Fruit fly (Drosophila melanogaster) whole organism, embryonic: Measurements from ENCODE around the gene CG34296.

Experiments used
- Abd-B ChIP-seq: fragments of 200-800 bp; sonication (Bioruptor generic); optimal IDR thresholded peaks from 2 replicates; lab custom pipeline; 2018; ENCODE audit warnings: missing biosample characterization, mild to moderate bottlenecking, missing genetic modification characterization, moderate library complexity
- Asciz ChIP-seq: fragments of 200-800 bp; sonication (Bioruptor generic); optimal IDR thresholded peaks from 2 replicates; lab custom pipeline; 2017; ENCODE audit warnings: missing biosample characterization, mild to moderate bottlenecking, missing genetic modification characterization, missing genetic modification reagents
- Bgb ChIP-seq: fragments of 200-800 bp; sonication (Bioruptor generic); IDR thresholded peaks from 2 replicates; pipeline ENCODE4 v1.3.6; 2022; ENCODE audit warnings: missing biosample characterization, missing genetic modification characterization; ENCODE audit not compliant: partially characterized antibody
- CG10462 ChIP-seq: fragments of 200-800 bp; sonication (Bioruptor generic); optimal IDR thresholded peaks from 2 replicates; lab custom pipeline; 2016; ENCODE audit warnings: missing biosample characterization, missing genetic modification characterization
- CG12104 ChIP-seq: fragments of 200-800 bp; sonication (Bioruptor generic); optimal IDR thresholded peaks from 3 replicates; lab custom pipeline; 2016; ENCODE audit warnings: missing biosample characterization, missing genetic modification characterization
- CG12236 ChIP-seq: fragments of 200-800 bp; sonication (Bioruptor generic); optimal IDR thresholded peaks from 2 replicates; lab custom pipeline; 2016; ENCODE audit warnings: missing biosample characterization, missing genetic modification characterization
- CG12299 ChIP-seq: fragments of 200-800 bp; sonication (Bioruptor generic); optimal IDR thresholded peaks from 2 replicates; lab custom pipeline; 2018; ENCODE audit warnings: missing biosample characterization, mild to moderate bottlenecking, missing genetic modification characterization
- CG13624 ChIP-seq: fragments of 200-800 bp; sonication (Bioruptor generic); optimal IDR thresholded peaks from 2 replicates; lab custom pipeline; 2016; ENCODE audit warnings: missing biosample characterization, missing genetic modification characterization
- CG13894 ChIP-seq: fragments of 200-800 bp; sonication (Bioruptor generic); optimal IDR thresholded peaks from 3 replicates; lab custom pipeline; 2018; ENCODE audit warnings: missing biosample characterization, mild to moderate bottlenecking, missing genetic modification characterization, moderate library complexity
- CG14965 ChIP-seq: fragments of 200-800 bp; sonication (Bioruptor generic); optimal IDR thresholded peaks from 2 replicates; lab custom pipeline; 2016; ENCODE audit warnings: missing biosample characterization, missing genetic modification characterization, borderline replicate concordance
- CG15514 ChIP-seq: fragments of 200-800 bp; sonication (Bioruptor generic); optimal IDR thresholded peaks from 3 replicates; lab custom pipeline; 2017; ENCODE audit warnings: missing biosample characterization, missing genetic modification characterization, mild to moderate bottlenecking, moderate library complexity, missing genetic modification reagents
- CG16779 ChIP-seq: fragments of 200-800 bp; sonication (Bioruptor generic); IDR thresholded peaks from 2 replicates; pipeline ENCODE4 v1.3.6; 2022; ENCODE audit warnings: missing biosample characterization, missing genetic modification characterization
- CG17359 ChIP-seq: fragments of 200-800 bp; sonication (Bioruptor generic); optimal IDR thresholded peaks from 3 replicates; lab custom pipeline; 2018; ENCODE audit warnings: missing biosample characterization, mild to moderate bottlenecking, missing genetic modification characterization, moderate library complexity
- CG18262 ChIP-seq: fragments of 200-800 bp; optimal IDR thresholded peaks from 3 replicates; lab custom pipeline; 2019; ENCODE audit warnings: missing biosample characterization, mild to moderate bottlenecking, missing genetic modification characterization, moderate library complexity
- CG1832 ChIP-seq: fragments of 200-800 bp; sonication (Bioruptor generic); optimal IDR thresholded peaks from 2 replicates; lab custom pipeline; 2017; ENCODE audit warnings: missing biosample characterization, mild to moderate bottlenecking, missing genetic modification characterization, inconsistent platforms
- CG33557 ChIP-seq: fragments of 200-800 bp; sonication (Bioruptor generic); optimal IDR thresholded peaks from 2 replicates; lab custom pipeline; 2019; ENCODE audit warnings: missing biosample characterization, mild to moderate bottlenecking, missing genetic modification characterization, moderate library complexity
- CG34376 ChIP-seq: fragments of 200-800 bp; sonication (Bioruptor generic); optimal IDR thresholded peaks from 2 replicates; lab custom pipeline; 2018; ENCODE audit warnings: missing biosample characterization, mild to moderate bottlenecking, missing genetic modification characterization
- CG42726 ChIP-seq: fragments of 200-800 bp; sonication (Bioruptor generic); IDR thresholded peaks from 2 replicates; pipeline ENCODE4 v1.3.6; 2022; ENCODE audit warnings: missing biosample characterization, missing genetic modification characterization; ENCODE audit not compliant: partially characterized antibody
- CG6254 ChIP-seq: fragments of 200-800 bp; sonication (Bioruptor generic); optimal IDR thresholded peaks from 3 replicates; lab custom pipeline; 2017; ENCODE audit warnings: mild to moderate bottlenecking, missing biosample characterization, missing genetic modification reagents, missing genetic modification characterization
- CG6272 ChIP-seq: fragments of 200-800 bp; sonication (Bioruptor generic); IDR thresholded peaks from 2 replicates; pipeline ENCODE4 v1.3.6; 2022; ENCODE audit warnings: missing biosample characterization, missing genetic modification characterization
- CG7372 ChIP-seq: fragments of 200-800 bp; sonication (Bioruptor generic); IDR thresholded peaks from 2 replicates; pipeline ENCODE4 v1.3.6; 2022; ENCODE audit warnings: missing biosample characterization, missing genetic modification characterization
- CG8478 ChIP-seq: fragments of >200 bp; optimal IDR thresholded peaks from 2 replicates; lab custom pipeline; 2018
- CkIIα-i1 ChIP-seq: fragments of 200-800 bp; sonication (Bioruptor generic); IDR thresholded peaks from 2 replicates; pipeline ENCODE4 v1.3.6; 2022; ENCODE audit warnings: missing biosample characterization, missing genetic modification characterization
- D ChIP-seq, 2 experiments: fragments of 200-800 bp in 1 of 2; fragments of >200 bp in 1 of 2; sonication (Bioruptor generic) in 1 of 2; optimal IDR thresholded peaks; 2 replicates in 1 of 2; 3 replicates in 1 of 2; lab custom pipeline; 2017; ENCODE audit warnings: mild to moderate bottlenecking in 1 of 2, missing biosample characterization in 1 of 2, missing genetic modification characterization in 1 of 2, missing genetic modification reagents in 1 of 2
- HHEX ChIP-seq: fragments of 200-800 bp; sonication (Bioruptor generic); optimal IDR thresholded peaks from 3 replicates; lab custom pipeline; 2017; ENCODE audit warnings: missing biosample characterization, mild to moderate bottlenecking, missing genetic modification characterization, missing genetic modification reagents
- Hand ChIP-seq: fragments of 200-800 bp; sonication (Bioruptor generic); optimal IDR thresholded peaks from 2 replicates; lab custom pipeline; 2017; ENCODE audit warnings: mild to moderate bottlenecking, missing biosample characterization, missing genetic modification reagents, missing genetic modification characterization
- Hr39 ChIP-seq: fragments of >200 bp; optimal IDR thresholded peaks from 2 replicates; lab custom pipeline; 2017
- Myb ChIP-seq: fragments of 200-800 bp; sonication (Bioruptor generic); optimal IDR thresholded peaks from 2 replicates; lab custom pipeline; 2016; ENCODE audit warnings: missing biosample characterization, missing genetic modification characterization
- Oli ChIP-seq: fragments of 200-800 bp; sonication (Bioruptor generic); optimal IDR thresholded peaks from 2 replicates; lab custom pipeline; 2018; ENCODE audit warnings: missing biosample characterization, mild to moderate bottlenecking, missing genetic modification characterization, moderate library complexity
- Sin3A ChIP-seq: fragments of >200 bp; optimal IDR thresholded peaks from 2 replicates; lab custom pipeline; 2018
- Taf1 ChIP-seq: fragments of 200-800 bp; sonication (Bioruptor generic); IDR thresholded peaks from 2 replicates; pipeline ENCODE4 v1.3.6; 2022; ENCODE audit warnings: missing biosample characterization, missing genetic modification characterization
- YL-1 ChIP-seq: fragments of 200-800 bp; sonication (Bioruptor generic); optimal IDR thresholded peaks from 3 replicates; lab custom pipeline; 2017; ENCODE audit warnings: missing biosample characterization, mild to moderate bottlenecking, missing genetic modification characterization
- ap ChIP-seq: fragments of 200-800 bp; sonication (Bioruptor generic); IDR thresholded peaks from 2 replicates; pipeline ENCODE4 v1.3.6; 2022; ENCODE audit warnings: missing biosample characterization, missing genetic modification characterization
- br ChIP-seq: fragments of >200 bp; optimal IDR thresholded peaks from 2 replicates; lab custom pipeline; 2017
- btn ChIP-seq: fragments of 200-800 bp; sonication (Bioruptor generic); optimal IDR thresholded peaks from 2 replicates; lab custom pipeline; 2016; ENCODE audit warnings: missing biosample characterization, missing genetic modification characterization
- caup ChIP-seq: fragments of 200-800 bp; sonication (Bioruptor generic); optimal IDR thresholded peaks from 3 replicates; lab custom pipeline; 2017; ENCODE audit warnings: missing biosample characterization, mild to moderate bottlenecking, missing genetic modification characterization, moderate library complexity; ENCODE audit not compliant: severe bottlenecking
- chinmo ChIP-seq: fragments of 200-800 bp; sonication (Bioruptor generic); IDR thresholded peaks from 4 replicates; pipeline ENCODE4 v1.3.6; 2022; ENCODE audit warnings: missing biosample characterization, missing genetic modification characterization; ENCODE audit not compliant: partially characterized antibody
- disco-r ChIP-seq: fragments of 200-800 bp; sonication (Bioruptor generic); optimal IDR thresholded peaks from 2 replicates; lab custom pipeline; 2016; ENCODE audit warnings: missing biosample characterization, missing genetic modification characterization
- dm ChIP-seq: fragments of 200-800 bp; sonication (Bioruptor generic); optimal IDR thresholded peaks from 3 replicates; lab custom pipeline; 2016; ENCODE audit warnings: missing biosample characterization, missing genetic modification characterization
- gce ChIP-seq: fragments of 200-800 bp; sonication (Bioruptor generic); IDR thresholded peaks from 3 replicates; pipeline ENCODE4 v1.3.6; 2022; ENCODE audit warnings: missing biosample characterization, missing genetic modification characterization
- gcm2 ChIP-seq: fragments of 200-800 bp; sonication (Bioruptor generic); optimal IDR thresholded peaks from 2 replicates; lab custom pipeline; 2016; ENCODE audit warnings: missing biosample characterization, missing genetic modification characterization
- gfzf ChIP-seq: fragments of 200-800 bp; sonication (Bioruptor generic); optimal IDR thresholded peaks from 2 replicates; lab custom pipeline; 2016; ENCODE audit warnings: missing biosample characterization, mild to moderate bottlenecking, missing genetic modification characterization, moderate library complexity
- klu ChIP-seq: fragments of 200-800 bp; sonication (Bioruptor generic); IDR thresholded peaks from 2 replicates; pipeline ENCODE4 v1.3.6; 2022; ENCODE audit warnings: missing biosample characterization, missing genetic modification characterization
- kni ChIP-seq: fragments of 200-800 bp; sonication (Bioruptor generic); optimal IDR thresholded peaks from 3 replicates; lab custom pipeline; 2017; ENCODE audit warnings: mild to moderate bottlenecking, missing biosample characterization, missing genetic modification reagents, missing genetic modification characterization
- lbe ChIP-seq: fragments of 200-800 bp; sonication (Bioruptor generic); optimal IDR thresholded peaks from 2 replicates; lab custom pipeline; 2016; ENCODE audit warnings: missing biosample characterization, mild to moderate bottlenecking, missing genetic modification characterization
- lmd ChIP-seq: fragments of 200-800 bp; sonication (Bioruptor generic); IDR thresholded peaks from 2 replicates; pipeline ENCODE4 v1.3.6; 2022; ENCODE audit warnings: missing biosample characterization, missing genetic modification characterization
- mam ChIP-seq: fragments of 200-800 bp; sonication (Bioruptor generic); optimal IDR thresholded peaks from 3 replicates; lab custom pipeline; 2016; ENCODE audit warnings: missing biosample characterization, missing genetic modification characterization
- psq ChIP-seq: fragments of 200-800 bp; sonication (Bioruptor generic); optimal IDR thresholded peaks from 2 replicates; lab custom pipeline; 2017; ENCODE audit warnings: missing biosample characterization, missing genetic modification characterization
- sd ChIP-seq: fragments of 200-800 bp; sonication (Bioruptor generic); optimal IDR thresholded peaks from 3 replicates; lab custom pipeline; 2018; ENCODE audit warnings: missing biosample characterization, mild to moderate bottlenecking, missing genetic modification characterization, moderate library complexity
- shn ChIP-seq: fragments of 200-800 bp; sonication (Bioruptor generic); optimal IDR thresholded peaks from 3 replicates; lab custom pipeline; 2016; ENCODE audit warnings: missing biosample characterization, missing genetic modification characterization
- tap ChIP-seq: fragments of 200-800 bp; optimal IDR thresholded peaks from 3 replicates; lab custom pipeline; 2019; ENCODE audit warnings: missing biosample characterization, mild to moderate bottlenecking, missing genetic modification characterization, moderate library complexity

The CG34296 gene

DNA sequence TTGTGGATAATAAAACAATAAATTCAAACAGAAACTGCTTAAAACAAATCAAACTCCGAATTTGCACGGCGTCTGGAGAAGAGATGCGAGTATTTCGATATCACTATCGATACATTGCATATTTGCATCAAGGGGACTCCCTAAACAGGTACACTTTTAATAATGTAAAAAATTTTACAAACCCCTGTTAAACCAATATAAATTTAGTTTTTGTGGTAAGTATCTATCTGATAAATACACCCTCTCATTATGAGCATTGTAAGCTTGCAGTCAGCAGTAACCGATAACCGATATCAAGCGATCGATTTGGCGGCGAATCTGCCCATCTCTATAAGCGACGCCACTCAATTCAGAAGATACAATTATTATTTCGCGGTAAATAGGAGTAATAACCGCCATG is 47.0 kb upstream of the CG34296 start, which contains the start of the genes Bub3 and Cap-D2 (continued):
- TF ChIP-seq klu (GFP tag; lab: Robert Waterston, UW) (no peak; the same call in 1 of the 2 replicates), HHEX (GFP tag; lab: Kevin White, UChicago) (peak; percentile 53), CG15514 (GFP tag; lab: Kevin White, UChicago) (peak; percentile 53), Hr39 (lab: Kevin White, UChicago) (no peak), CG6272 (GFP tag; lab: Robert Waterston, UW) (peak; percentile 43; the same call in 1 of the 2 replicates), CG42726 (0 out of 2 replicates have a peak, but pooled peaks have one; percentile 12), Hand (GFP tag; lab: Kevin White, UChicago) (peak; percentile 22), mam (GFP tag; lab: Kevin White, UChicago) (peak; percentile 84), br (lab: Kevin White, UChicago) (no peak), YL-1 (GFP tag; lab: Kevin White, UChicago) (peak; percentile 41), sd (tag; lab: Kevin White, UChicago) (no peak), disco-r (GFP tag; lab: Kevin White, UChicago) (no peak), CG13624 (GFP tag; lab: Kevin White, UChicago) (peak; percentile 82), CG12299 (tag; lab: Kevin White, UChicago) (peak; percentile 51), gce (no peak), shn (peak; percentile 70), dm (GFP tag; lab: Kevin White, UChicago) (peak; percentile 37), CG10462 (GFP tag; lab: Kevin White, UChicago) (peak; percentile 35), CG6254 (GFP tag; lab: Kevin White, UChicago) (no peak), CG12236 (GFP tag; lab: Kevin White, UChicago) (peak; percentile 38), Oli (tag; lab: Kevin White, UChicago) (peak; percentile 43), ap (GFP tag; lab: Robert Waterston, UW) (peak; percentile 65; the same call in 1 of the 2 replicates), CG18262 (tag; lab: Kevin White, UChicago) (no peak), CG13894 (no peak), CkIIα-i1 (GFP tag; lab: Robert Waterston, UW) (no peak), CG33557 (GFP tag; lab: Kevin White, UChicago) (peak; percentile 46), CG14965 (GFP tag; lab: Kevin White, UChicago) (no peak), lbe (GFP tag; lab: Kevin White, UChicago) (no peak), Taf1 (GFP tag; lab: Robert Waterston, UW) (peak; percentile 34; the same call in 1 of the 2 replicates), Abd-B (GFP tag; lab: Kevin White, UChicago) (peak; percentile 69), Sin3A (peak; percentile 58), Bgb (peak; percentile 59), gcm2 (GFP tag; lab: Kevin White, UChicago) (peak; percentile 38), caup (GFP tag; lab: Kevin White, UChicago) (peak; percentile 33), btn (peak; percentile 78), psq (no peak), Asciz (GFP tag; lab: Kevin White, UChicago) (no peak), CG1832 (GFP tag; lab: Kevin White, UChicago) (no peak), kni (no peak), Myb (GFP tag; lab: Kevin White, UChicago) (peak; percentile 68), gfzf (peak; percentile 20), CG12104 (peak; percentile 6), CG7372 (peak; percentile 57), chinmo (GFP tag; lab: Robert Waterston, UW) (no peak), D (optimal IDR thresholded peaks at IDR 0.05; lab: Kevin White, UChicago) (no peak), D (GFP tag; optimal IDR thresholded peaks at IDR 0.05; lab: Kevin White, UChicago) (peak; percentile 51), CG16779 (GFP tag; lab: Robert Waterston, UW) (no peak), CG17359 (tag; lab: Kevin White, UChicago) (no peak), lmd (GFP tag; lab: Robert Waterston, UW) (no peak), CG34376 (peak; percentile 6), tap (tag; lab: Kevin White, UChicago) (peak; percentile 43), CG8478 (lab: Kevin White, UChicago) (no peak)
